Fruit fly (Drosophila melanogaster): ENCODE data around the gene tey.

DNA sequence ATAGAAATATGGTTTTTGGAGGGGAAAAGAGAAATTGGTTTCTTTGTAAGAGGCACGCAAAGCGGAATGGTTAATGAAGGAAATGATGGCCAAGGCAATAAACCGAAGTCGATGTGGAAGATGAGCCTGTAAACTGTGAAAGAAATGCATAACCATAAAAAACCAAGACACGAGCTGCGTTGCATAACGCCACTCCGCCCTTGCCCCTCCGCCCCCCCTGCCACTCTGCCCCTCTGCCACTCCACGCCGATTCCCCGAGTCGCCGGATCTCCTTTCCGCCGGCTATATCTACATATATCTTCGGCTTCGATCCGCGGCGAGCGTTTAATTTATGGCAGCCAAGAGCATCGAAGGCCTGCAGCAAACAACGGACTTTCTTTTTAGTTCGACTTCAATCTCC lies 34.7 kb upstream of the tey start:
- TF ChIP-seq Pif1A (GFP tag; optimal IDR thresholded peaks at IDR 0.05) (no peak), CG17806 (tag; optimal IDR thresholded peaks at IDR 0.05) (no peak), D1 (tag; optimal IDR thresholded peaks at IDR 0.05) (no peak), CG8301 (tag; optimal IDR thresholded peaks at IDR 0.05) (no peak), CG10348 (GFP tag; IDR thresholded peaks at IDR 0.05) (no peak), rn (GFP tag; IDR thresholded peaks at IDR 0.05) (no peak), Ets98B (GFP tag; IDR thresholded peaks at IDR 0.05) (no peak), Snoo (tag; optimal IDR thresholded peaks at IDR 0.05) (no peak), CG13204 (GFP tag; optimal IDR thresholded peaks at IDR 0.05) (no peak), CG34367 (tag; optimal IDR thresholded peaks at IDR 0.05) (no peak), CG9948 (tag; optimal IDR thresholded peaks at IDR 0.05) (no peak), gl (tag; optimal IDR thresholded peaks at IDR 0.05) (no peak)
